Worm (Caenorhabditis elegans): ENCODE measurements around the gene F55A11.6.

F55A11.6 gene

DNA sequence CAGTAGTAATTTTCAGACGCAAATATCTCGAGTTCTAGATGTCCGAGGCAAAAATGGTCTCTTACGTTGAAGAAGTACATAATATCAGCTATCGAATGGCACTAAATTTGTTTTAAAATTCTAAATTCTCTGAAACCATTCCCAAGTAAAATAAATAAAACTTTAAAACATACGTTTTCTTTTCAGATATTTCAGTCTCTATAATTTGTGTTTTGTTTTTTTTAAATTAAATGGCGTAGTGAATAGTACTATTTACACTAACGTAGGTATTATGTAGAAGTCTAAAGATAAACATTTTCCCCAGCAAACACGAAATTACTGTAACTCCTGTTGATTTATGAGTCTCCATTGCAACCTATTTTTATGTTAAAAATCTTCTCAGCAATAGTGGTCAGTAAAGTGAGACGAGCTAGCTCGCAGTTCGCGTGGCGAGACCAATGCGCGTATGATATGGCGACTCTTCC lies 40.7 kb downstream of the F55A11.6 start (continued):
- TF ChIP-seq hlh-11 (tag; optimal IDR thresholded peaks at IDR 0.05) (peak; percentile 4), duxl-1 (tag; optimal IDR thresholded peaks at IDR 0.05; ENCODE audit: poor library complexity) (no peak), dmd-6 (GFP tag; IDR thresholded peaks at IDR 0.05) (peak; percentile 25; the same call in 1 of the 2 replicates), zip-2 (tag; optimal IDR thresholded peaks at IDR 0.05) (no peak), dmd-9 (GFP tag; IDR thresholded peaks at IDR 0.05) (no peak), ces-1 (GFP tag; optimal IDR thresholded peaks at IDR 0.05) (no peak), ceh-82 (tag; optimal IDR thresholded peaks at IDR 0.05) (no peak), nhr-237 (tag; optimal IDR thresholded peaks at IDR 0.05) (no peak), skn-1 (tag; optimal IDR thresholded peaks at IDR 0.05) (no peak), egl-27 (tag; optimal IDR thresholded peaks at IDR 0.05) (no peak), dpl-1 (GFP tag; optimal IDR thresholded peaks at IDR 0.05) (no peak), ama-1 (optimal IDR thresholded peaks at IDR 0.05) (no peak), dve-1 (tag; optimal IDR thresholded peaks at IDR 0.05; ENCODE audit: insufficient read depth) (no peak), mes-2 (tag; optimal IDR thresholded peaks at IDR 0.05; ENCODE audit: poor library complexity, severe bottlenecking) (no peak), daf-12 (tag; optimal IDR thresholded peaks at IDR 0.05) (no peak), F10B5.3 (tag; optimal IDR thresholded peaks at IDR 0.05) (no peak), ctbp-1 (GFP tag; IDR thresholded peaks at IDR 0.05) (no peak), spr-3 (GFP tag; optimal IDR thresholded peaks at IDR 0.05) (no peak), ceh-32 (tag; optimal IDR thresholded peaks at IDR 0.05; ENCODE audit: poor library complexity) (no peak), aly-2 (tag; optimal IDR thresholded peaks at IDR 0.05) (no peak), php-3 (GFP tag; IDR thresholded peaks at IDR 0.05) (peak; percentile 58; the same call in 1 of the 2 replicates), daf-19 (GFP tag; conservative IDR thresholded peaks at IDR 0.05) (no peak), ceh-62 (tag; optimal IDR thresholded peaks at IDR 0.05) (no peak), snpc-4 (tag; optimal IDR thresholded peaks at IDR 0.05) (no peak), unc-62 (GFP tag; optimal IDR thresholded peaks at IDR 0.05 in 1 of 2) (no peak), unc-62 (tag; optimal IDR thresholded peaks at IDR 0.05) (no peak), fkh-10 (GFP tag; optimal IDR thresholded peaks at IDR 0.05) (no peak), rbr-2 (tag; optimal IDR thresholded peaks at IDR 0.05) (no peak), hlh-30 (tag; optimal IDR thresholded peaks at IDR 0.05; ENCODE audit: insufficient read depth) (no peak), F37D6.2 (tag; optimal IDR thresholded peaks at IDR 0.05) (no peak), vab-7 (GFP tag; IDR thresholded peaks at IDR 0.05) (no peak), nhr-6 (tag; optimal IDR thresholded peaks at IDR 0.05) (no peak), nhr-28 (tag; optimal IDR thresholded peaks at IDR 0.05) (no peak), fos-1 (tag; optimal IDR thresholded peaks at IDR 0.05) (no peak), ZK337.2 (GFP tag; IDR thresholded peaks at IDR 0.05) (no peak), lim-7 (GFP tag; IDR thresholded peaks at IDR 0.05) (0 out of 2 replicates have a peak, but pooled peaks have one; percentile 10), cey-2 (tag; optimal IDR thresholded peaks at IDR 0.05; ENCODE audit: borderline replicate concordance, insufficient read depth) (no peak), D1046.2 (GFP tag; IDR thresholded peaks at IDR 0.05) (peak; percentile 69; the same call in 1 of the 2 replicates), mxl-3 (GFP tag; optimal IDR thresholded peaks at IDR 0.05) (no peak), nhr-77 (tag; optimal IDR thresholded peaks at IDR 0.05) (no peak), F49E8.2 (tag; optimal IDR thresholded peaks at IDR 0.05; ENCODE audit: borderline replicate concordance) (no peak), snpc-1.2 (GFP tag; IDR thresholded peaks at IDR 0.05) (no peak), R02D3.7 (tag; optimal IDR thresholded peaks at IDR 0.05) (no peak), T20F7.1 (GFP tag; optimal IDR thresholded peaks at IDR 0.05) (no peak), mep-1 (tag; optimal IDR thresholded peaks at IDR 0.05) (peak; percentile 48), attf-4 (tag; optimal IDR thresholded peaks at IDR 0.05) (no peak), unc-130 (GFP tag; optimal IDR thresholded peaks at IDR 0.05) (no peak), madf-9 (GFP tag; conservative IDR thresholded peaks at IDR 0.05) (no peak), pqm-1 (tag; optimal IDR thresholded peaks at IDR 0.05) (no peak), pha-4 (GFP tag; IDR thresholded peaks at IDR 0.05) (peak; percentile 72; the same call in 1 of the 2 replicates), pha-4 (tag; optimal IDR thresholded peaks at IDR 0.05) (no peak), nhr-102 (tag; optimal IDR thresholded peaks at IDR 0.05) (peak; percentile 55)

All from whole organism, L4 larva.